Fruit fly (Drosophila melanogaster): ENCODE measurements around the gene crn.

dm6 chrX:2219899-2220298 lies 29.9 kb downstream of the crn start:
- TF ChIP-seq CG33017 (tag; optimal IDR thresholded peaks at IDR 0.05) = no peak
- TF ChIP-seq CG1620 (GFP tag; optimal IDR thresholded peaks at IDR 0.05) = no peak
- TF ChIP-seq tj (GFP tag; optimal IDR thresholded peaks at IDR 0.05) = no peak
- TF ChIP-seq kay (GFP tag; ENCODE audit: borderline replicate concordance) = no peak
- no peak for TF ChIP-seq CG12768 (GFP tag; optimal IDR thresholded peaks at IDR 0.05)
- TF ChIP-seq Crg-1 (GFP tag; optimal IDR thresholded peaks at IDR 0.05) = no peak
- no peak for TF ChIP-seq Clk (GFP tag; optimal IDR thresholded peaks at IDR 0.05)

All from whole organism, adult.